Fruit fly (Drosophila melanogaster) whole organism, embryonic: ENCODE data around the gene LSm7.
A peak's percentile ranks its signal among the peaks of the same experiment; 100 is the strongest.

Experiments used
- Blimp-1 ChIP-seq: fragments of 200-800 bp; sonication (Bioruptor generic); optimal IDR thresholded peaks from 3 replicates; lab custom pipeline; 2018; ENCODE audit warnings: missing biosample characterization, missing genetic modification characterization, mild to moderate bottlenecking, moderate library complexity, missing genetic modification reagents
- CG10147 ChIP-seq: fragments of 200-800 bp; sonication (Bioruptor generic); optimal IDR thresholded peaks from 2 replicates; lab custom pipeline; 2019; ENCODE audit warnings: missing biosample characterization, mild to moderate bottlenecking, missing genetic modification characterization, moderate library complexity
- CG10431 ChIP-seq: fragments of 200-800 bp; sonication (Bioruptor generic); optimal IDR thresholded peaks from 3 replicates; lab custom pipeline; 2018; ENCODE audit warnings: missing biosample characterization, mild to moderate bottlenecking, missing genetic modification characterization
- CG11247 ChIP-seq: fragments of 200-800 bp; sonication (Bioruptor generic); IDR thresholded peaks from 2 replicates; pipeline ENCODE4 v1.3.6; 2022; ENCODE audit warnings: missing biosample characterization, missing genetic modification characterization
- CG11695 ChIP-seq: fragments of 200-800 bp; sonication (Bioruptor generic); IDR thresholded peaks from 3 replicates; pipeline ENCODE4 v1.3.6; 2022; ENCODE audit warnings: missing biosample characterization, missing genetic modification characterization
- CG12071 ChIP-seq: fragments of 200-800 bp; sonication (Bioruptor generic); optimal IDR thresholded peaks from 3 replicates; lab custom pipeline; 2018; ENCODE audit warnings: missing biosample characterization, mild to moderate bottlenecking, missing genetic modification characterization
- CG12391 ChIP-seq: fragments of 200-800 bp; sonication (Bioruptor generic); optimal IDR thresholded peaks from 3 replicates; lab custom pipeline; 2018; ENCODE audit warnings: missing biosample characterization, mild to moderate bottlenecking, missing genetic modification characterization, moderate library complexity
- CG12769 ChIP-seq: fragments of 200-800 bp; sonication (Bioruptor generic); optimal IDR thresholded peaks from 2 replicates; lab custom pipeline; 2019; ENCODE audit warnings: missing biosample characterization, mild to moderate bottlenecking, missing genetic modification characterization, moderate library complexity
- CG12942 ChIP-seq: fragments of 200-800 bp; sonication (Bioruptor generic); optimal IDR thresholded peaks from 3 replicates; lab custom pipeline; 2016; ENCODE audit warnings: missing biosample characterization, missing genetic modification characterization
- CG14014 ChIP-seq: fragments of 200-800 bp; sonication (Bioruptor generic); IDR thresholded peaks from 2 replicates; pipeline ENCODE4 v1.3.6; 2022; ENCODE audit warnings: missing biosample characterization, missing genetic modification characterization
- CG1603 ChIP-seq: fragments of 200-800 bp; sonication (Bioruptor generic); optimal IDR thresholded peaks from 2 replicates; lab custom pipeline; 2019; ENCODE audit warnings: missing biosample characterization, mild to moderate bottlenecking, missing genetic modification characterization, moderate library complexity
- CG1792 ChIP-seq: fragments of 200-800 bp; sonication (Bioruptor generic); optimal IDR thresholded peaks from 2 replicates; lab custom pipeline; 2016; ENCODE audit warnings: missing biosample characterization, missing genetic modification characterization
- CG2120 ChIP-seq: fragments of 200-800 bp; sonication (Bioruptor generic); optimal IDR thresholded peaks from 3 replicates; lab custom pipeline; 2016; ENCODE audit warnings: missing biosample characterization, missing genetic modification characterization
- CG2875 ChIP-seq: fragments of 200-800 bp; sonication (Bioruptor generic); optimal IDR thresholded peaks from 2 replicates; lab custom pipeline; 2017; ENCODE audit warnings: missing biosample characterization, mild to moderate bottlenecking, missing genetic modification characterization, missing genetic modification reagents
- CG32532 ChIP-seq: fragments of 200-800 bp; sonication (Bioruptor generic); IDR thresholded peaks from 2 replicates; pipeline ENCODE4 v1.3.6; 2022; ENCODE audit warnings: missing biosample characterization, missing genetic modification characterization
- CG6689 ChIP-seq: fragments of 200-800 bp; sonication (Bioruptor generic); IDR thresholded peaks from 2 replicates; pipeline ENCODE4 v1.3.6; 2022; ENCODE audit warnings: missing biosample characterization, missing genetic modification characterization
- CG6854 ChIP-seq: fragments of 200-800 bp; sonication (Bioruptor generic); optimal IDR thresholded peaks from 3 replicates; lab custom pipeline; 2017; ENCODE audit warnings: missing biosample characterization, mild to moderate bottlenecking, missing genetic modification characterization
- CG7357 ChIP-seq: fragments of 200-800 bp; sonication (Bioruptor generic); IDR thresholded peaks from 3 replicates; pipeline ENCODE4 v1.3.6; 2022; ENCODE audit warnings: missing biosample characterization, missing genetic modification characterization
- CG7786 ChIP-seq: fragments of 200-800 bp; sonication (Bioruptor generic); optimal IDR thresholded peaks from 2 replicates; lab custom pipeline; 2016; ENCODE audit warnings: missing biosample characterization, missing genetic modification characterization
- CG8359 ChIP-seq: fragments of 200-800 bp; sonication (Bioruptor generic); optimal IDR thresholded peaks from 2 replicates; lab custom pipeline; 2017; ENCODE audit warnings: missing biosample characterization, mild to moderate bottlenecking, missing genetic modification characterization, borderline replicate concordance
- CG8478 ChIP-seq: fragments of >200 bp; optimal IDR thresholded peaks from 2 replicates; lab custom pipeline; 2018
- CHES-1-like ChIP-seq: fragments of 200-800 bp; sonication (Bioruptor generic); optimal IDR thresholded peaks from 2 replicates; lab custom pipeline; 2016; ENCODE audit warnings: missing biosample characterization, missing genetic modification characterization
- HLH54F ChIP-seq: fragments of 200-800 bp; sonication (Bioruptor generic); optimal IDR thresholded peaks from 3 replicates; lab custom pipeline; 2016; ENCODE audit warnings: missing biosample characterization, missing genetic modification characterization
- Kr ChIP-seq: fragments of 200-800 bp; sonication (Bioruptor generic); optimal IDR thresholded peaks from 2 replicates; lab custom pipeline; 2017; ENCODE audit warnings: missing biosample characterization, mild to moderate bottlenecking, missing genetic modification characterization
- Max ChIP-seq: fragments of 200-800 bp; sonication (Bioruptor generic); optimal IDR thresholded peaks from 2 replicates; lab custom pipeline; 2016; ENCODE audit warnings: missing biosample characterization, mild to moderate bottlenecking, missing genetic modification characterization
- Myb ChIP-seq: fragments of 200-800 bp; sonication (Bioruptor generic); optimal IDR thresholded peaks from 2 replicates; lab custom pipeline; 2016; ENCODE audit warnings: missing biosample characterization, missing genetic modification characterization
- NC2β ChIP-seq: fragments of 200-800 bp; sonication (Bioruptor generic); optimal IDR thresholded peaks from 2 replicates; lab custom pipeline; 2016; ENCODE audit warnings: missing biosample characterization, missing genetic modification characterization
- NK7.1 ChIP-seq: fragments of 200-800 bp; sonication (Bioruptor generic); optimal IDR thresholded peaks from 3 replicates; lab custom pipeline; 2016; ENCODE audit warnings: missing biosample characterization, missing genetic modification characterization
- Vsx1 ChIP-seq: fragments of 200-800 bp; sonication (Bioruptor generic); optimal IDR thresholded peaks from 2 replicates; lab custom pipeline; 2017; ENCODE audit warnings: missing biosample characterization, mild to moderate bottlenecking, missing genetic modification characterization, missing genetic modification reagents
- ap ChIP-seq: fragments of 200-800 bp; sonication (Bioruptor generic); IDR thresholded peaks from 2 replicates; pipeline ENCODE4 v1.3.6; 2022; ENCODE audit warnings: missing biosample characterization, missing genetic modification characterization
- bab2 ChIP-seq: fragments of 200-800 bp; sonication (Bioruptor generic); optimal IDR thresholded peaks from 2 replicates; lab custom pipeline; 2016; ENCODE audit warnings: missing biosample characterization, missing genetic modification characterization
- bigmax ChIP-seq: fragments of 200-800 bp; sonication (Bioruptor generic); optimal IDR thresholded peaks from 2 replicates; lab custom pipeline; 2018; ENCODE audit warnings: missing biosample characterization, mild to moderate bottlenecking, missing genetic modification characterization
- chif ChIP-seq, 2 experiments: fragments of 200-800 bp; sonication (Bioruptor generic); optimal IDR thresholded peaks; 3 replicates each; lab custom pipeline; 2016; ENCODE audit warnings: missing biosample characterization in 2 of 2, missing genetic modification characterization in 2 of 2
- ci ChIP-seq: fragments of 200-800 bp; sonication (Bioruptor generic); IDR thresholded peaks from 3 replicates; pipeline ENCODE4 v1.3.6; 2022; ENCODE audit warnings: missing biosample characterization, missing genetic modification characterization
- dysf ChIP-seq: fragments of 200-800 bp; sonication (Bioruptor generic); IDR thresholded peaks from 3 replicates; pipeline ENCODE4 v1.3.6; 2022; ENCODE audit warnings: missing biosample characterization, missing genetic modification characterization
- her ChIP-seq: fragments of 200-800 bp; sonication (Bioruptor generic); optimal IDR thresholded peaks from 2 replicates; lab custom pipeline; 2016; ENCODE audit warnings: missing biosample characterization, missing genetic modification characterization
- hkb ChIP-seq, 2 experiments: fragments of 200-800 bp in 1 of 2; fragments of >200 bp in 1 of 2; sonication (Bioruptor generic) in 1 of 2; IDR thresholded peaks in 1 of 2; optimal IDR thresholded peaks in 1 of 2; 2 replicates each; pipeline versions ENCODE4 v1.3.6 to Lab custom; 2017 to 2022; ENCODE audit warnings: missing biosample characterization in 1 of 2, missing genetic modification characterization in 1 of 2
- ind ChIP-seq: fragments of 200-800 bp; sonication (Bioruptor generic); optimal IDR thresholded peaks from 3 replicates; lab custom pipeline; 2016; ENCODE audit warnings: missing biosample characterization, missing genetic modification characterization
- lbe ChIP-seq: fragments of 200-800 bp; sonication (Bioruptor generic); optimal IDR thresholded peaks from 2 replicates; lab custom pipeline; 2016; ENCODE audit warnings: missing biosample characterization, mild to moderate bottlenecking, missing genetic modification characterization
- oc ChIP-seq: fragments of 200-800 bp; sonication (Bioruptor generic); optimal IDR thresholded peaks from 2 replicates; lab custom pipeline; 2018; ENCODE audit warnings: missing biosample characterization, mild to moderate bottlenecking, missing genetic modification characterization, moderate library complexity
- psq ChIP-seq: fragments of 200-800 bp; sonication (Bioruptor generic); optimal IDR thresholded peaks from 2 replicates; lab custom pipeline; 2017; ENCODE audit warnings: missing biosample characterization, missing genetic modification characterization
- ranshi ChIP-seq: fragments of 200-800 bp; sonication (Bioruptor generic); IDR thresholded peaks from 2 replicates; pipeline ENCODE4 v1.3.6; 2022; ENCODE audit warnings: missing biosample characterization, missing genetic modification characterization
- salm ChIP-seq: fragments of 200-800 bp; sonication (Bioruptor generic); optimal IDR thresholded peaks from 2 replicates; lab custom pipeline; 2018; ENCODE audit warnings: missing biosample characterization, mild to moderate bottlenecking, missing genetic modification characterization
- seq ChIP-seq: fragments of 200-800 bp; sonication (Bioruptor generic); IDR thresholded peaks from 2 replicates; pipeline ENCODE4 v1.3.6; 2022; ENCODE audit warnings: missing biosample characterization, missing genetic modification characterization
- sob ChIP-seq: fragments of 200-800 bp; sonication (Bioruptor generic); IDR thresholded peaks from 2 replicates; pipeline ENCODE4 v1.3.6; 2022; ENCODE audit warnings: missing biosample characterization, missing genetic modification characterization
- stc ChIP-seq: fragments of 200-800 bp; sonication (Bioruptor generic); IDR thresholded peaks from 2 replicates; pipeline ENCODE4 v1.3.6; 2022; ENCODE audit warnings: missing biosample characterization, missing genetic modification characterization
- tll ChIP-seq, 2 experiments: fragments of 200-800 bp in 1 of 2; fragments of >200 bp in 1 of 2; sonication (Bioruptor generic) in 1 of 2; optimal IDR thresholded peaks; 2 replicates each; lab custom pipeline; 2017 to 2019; ENCODE audit warnings: missing biosample characterization in 2 of 2, missing genetic modification characterization in 2 of 2, mild to moderate bottlenecking in 1 of 2, moderate library complexity in 1 of 2
- toy ChIP-seq: fragments of 200-800 bp; sonication (Bioruptor generic); IDR thresholded peaks from 2 replicates; pipeline ENCODE4 v1.3.6; 2022; ENCODE audit warnings: missing biosample characterization, missing genetic modification characterization
- trem ChIP-seq: fragments of 200-800 bp; optimal IDR thresholded peaks from 3 replicates; lab custom pipeline; 2019; ENCODE audit warnings: missing biosample characterization, mild to moderate bottlenecking, missing genetic modification characterization, moderate library complexity
- vnd ChIP-seq: fragments of 200-800 bp; sonication (Bioruptor generic); IDR thresholded peaks from 3 replicates; pipeline ENCODE4 v1.3.6; 2022; ENCODE audit warnings: missing biosample characterization, missing genetic modification characterization; ENCODE audit not compliant: partially characterized antibody
- wdn ChIP-seq: fragments of 200-800 bp; sonication (Bioruptor generic); IDR thresholded peaks from 2 replicates; pipeline ENCODE4 v1.3.6; 2022; ENCODE audit warnings: missing biosample characterization, missing genetic modification characterization

The LSm7 gene

DNA sequence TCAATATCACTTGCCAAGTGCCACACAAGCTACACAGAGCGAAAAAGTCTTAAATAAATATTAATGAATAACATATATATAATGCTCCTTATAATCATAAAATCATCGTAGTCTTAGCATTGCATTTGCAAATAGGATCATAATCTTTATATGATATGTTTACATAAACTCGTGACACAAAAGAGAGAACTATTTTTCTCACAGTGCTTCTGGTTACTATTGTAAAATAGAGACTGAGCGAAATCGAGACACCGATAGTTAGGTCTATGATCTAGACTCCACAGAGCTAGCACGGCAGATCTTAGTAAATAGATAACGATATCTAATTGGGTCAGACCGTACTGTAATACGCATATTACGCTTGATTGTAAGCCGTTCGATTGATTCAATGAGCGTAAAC, 33.2 kb downstream of the LSm7 start (continued):
- TF ChIP-seq CG1603 (tag; lab: Kevin White, UChicago) (peak; percentile 70), oc (tag; lab: Kevin White, UChicago) (peak; percentile 66), CG11247 (GFP tag; lab: Robert Waterston, UW) (peak; percentile 64), CG2875 (peak; percentile 51), CG14014 (GFP tag; lab: Robert Waterston, UW) (peak; percentile 88), vnd (GFP tag; lab: Robert Waterston, UW) (no peak), CG12769 (tag; lab: Kevin White, UChicago) (peak; percentile 18), bigmax (GFP tag; lab: Kevin White, UChicago) (no peak), lbe (no peak), sob (GFP tag; lab: Robert Waterston, UW) (peak; percentile 89), CG10431 (GFP tag; lab: Kevin White, UChicago) (no peak), CG11695 (GFP tag; lab: Robert Waterston, UW) (peak; percentile 53; the same call in 2 of the 3 replicates), dysf (peak; percentile 86), bab2 (GFP tag; lab: Kevin White, UChicago) (peak; percentile 41), Kr (GFP tag; lab: Kevin White, UChicago) (no peak), ap (GFP tag; lab: Robert Waterston, UW) (peak; percentile 63), CHES-1-like (peak; percentile 5), NC2β (no peak), Myb (GFP tag; lab: Kevin White, UChicago) (no peak), psq (GFP tag; lab: Kevin White, UChicago) (peak; percentile 11), ci (peak; percentile 91), wdn (GFP tag; lab: Robert Waterston, UW) (peak; percentile 31; the same call in 1 of the 2 replicates), CG12391 (tag; lab: Kevin White, UChicago) (peak; percentile 85), seq (GFP tag; lab: Robert Waterston, UW) (peak; percentile 75), CG12071 (GFP tag; lab: Kevin White, UChicago) (no peak), her (GFP tag; lab: Kevin White, UChicago) (no peak), chif (GFP tag; optimal IDR thresholded peaks at IDR 0.05; lab: Kevin White, UChicago) (peak in 1 of 2 experiments; percentile 28), Vsx1 (GFP tag; lab: Kevin White, UChicago) (peak; percentile 46), CG1792 (GFP tag; lab: Kevin White, UChicago) (peak; percentile 42), stc (GFP tag; lab: Robert Waterston, UW) (no peak), CG10147 (GFP tag; lab: Kevin White, UChicago) (no peak), CG2120 (GFP tag; lab: Kevin White, UChicago) (peak; percentile 39), CG32532 (GFP tag; lab: Robert Waterston, UW) (no peak), CG8478 (lab: Kevin White, UChicago) (no peak), CG6689 (GFP tag; lab: Robert Waterston, UW) (no peak), tll (GFP tag; optimal IDR thresholded peaks at IDR 0.05; lab: Kevin White, UChicago) (no peak), toy (GFP tag; lab: Robert Waterston, UW) (no peak), CG7357 (GFP tag; lab: Robert Waterston, UW) (no peak), CG6854 (no peak), CG8359 (GFP tag; lab: Kevin White, UChicago) (no peak), hkb (optimal IDR thresholded peaks at IDR 0.05; lab: Kevin White, UChicago) (no peak), hkb (GFP tag; IDR thresholded peaks at IDR 0.05; lab: Robert Waterston, UW) (peak; percentile 88), Blimp-1 (GFP tag; lab: Kevin White, UChicago) (no peak), CG12942 (GFP tag; lab: Kevin White, UChicago) (peak; percentile 44), Max (GFP tag; lab: Kevin White, UChicago) (peak; percentile 20), salm (tag; lab: Kevin White, UChicago) (peak; percentile 32), ranshi (GFP tag; lab: Robert Waterston, UW) (peak; percentile 87), ind (GFP tag; lab: Kevin White, UChicago) (no peak), CG7786 (GFP tag; lab: Kevin White, UChicago) (no peak), HLH54F (GFP tag; lab: Kevin White, UChicago) (peak; percentile 16), trem (tag; lab: Kevin White, UChicago) (no peak), NK7.1 (GFP tag; lab: Kevin White, UChicago) (no peak)
